Worm (Caenorhabditis elegans) whole organism, L4 larva: ENCODE measurements around the gene F54F7.6.

ENCODE experiments used
- ctbp-1 ChIP-seq: fragments of 200-800 bp; sonication (Bioruptor generic); IDR thresholded peaks from 2 replicates; pipeline ENCODE4 v1.3.6; 2022; ENCODE audit warnings: missing genetic modification reagents, missing genetic modification characterization, missing compliant biosample characterization
- fkh-10 ChIP-seq: fragments of 150-350 bp; optimal IDR thresholded peaks from 2 replicates; lab custom pipeline; 2014; ENCODE audit warnings: missing biosample characterization, missing genetic modification reagents, missing genetic modification characterization
- nhr-41 ChIP-seq: fragments of 200-800 bp; sonication (Bioruptor generic); IDR thresholded peaks from 2 replicates; pipeline ENCODE4 v1.3.6; 2022; ENCODE audit warnings: missing genetic modification reagents, missing genetic modification characterization, missing compliant biosample characterization
- nhr-77 ChIP-seq: fragments of 150-350 bp; optimal IDR thresholded peaks from 2 replicates; lab custom pipeline; 2014; ENCODE audit warnings: missing biosample characterization, missing genetic modification characterization
- pha-4 ChIP-seq, 2 experiments: fragments of 150-350 bp in 1 of 2; fragments of 200-800 bp in 1 of 2; sonication (Bioruptor generic) in 1 of 2; IDR thresholded peaks in 1 of 2; optimal IDR thresholded peaks in 1 of 2; 2 replicates each; pipeline versions ENCODE4 v1.3.6 to Lab custom; 2014 to 2022; ENCODE audit warnings: missing genetic modification characterization in 2 of 2, missing genetic modification reagents in 2 of 2, missing biosample characterization in 1 of 2, missing compliant biosample characterization in 1 of 2
- vab-7 ChIP-seq: fragments of 200-800 bp; sonication (Bioruptor generic); IDR thresholded peaks from 2 replicates; pipeline ENCODE4 v1.3.6; 2022; ENCODE audit warnings: missing genetic modification reagents, missing genetic modification characterization, missing compliant biosample characterization
- zip-11 ChIP-seq: fragments of 200-800 bp; sonication (Bioruptor generic); IDR thresholded peaks from 2 replicates; pipeline ENCODE4 v1.3.6; 2022; ENCODE audit warnings: missing genetic modification characterization, missing compliant biosample characterization

- TF ChIP-seq nhr-41 (GFP tag; lab: Robert Waterston, UW) (no peak), vab-7 (GFP tag; lab: Robert Waterston, UW) (no peak), pha-4 (GFP tag; IDR thresholded peaks at IDR 0.05; lab: Robert Waterston, UW) (no peak), pha-4 (tag; optimal IDR thresholded peaks at IDR 0.05; lab: Kevin White, UChicago) (no peak), zip-11 (no peak), nhr-77 (tag; lab: Kevin White, UChicago) (peak; percentile 85), ctbp-1 (GFP tag; lab: Robert Waterston, UW) (no peak), fkh-10 (no peak)
These were observed 44.0 kb downstream of the F54F7.6 start for ce11 chrX:11909168-11909567.
